Worm (Caenorhabditis elegans) whole organism, L2 larva: ENCODE results near the gene dohh-1.

Source experiments
- C34F6.9 ChIP-seq: fragments of 150-350 bp; optimal IDR thresholded peaks from 2 replicates; lab custom pipeline; 2014; ENCODE audit warnings: missing biosample characterization, missing genetic modification characterization
- F13H6.1 ChIP-seq: sonication (generic microtip); optimal IDR thresholded peaks from 2 replicates; lab custom pipeline; 2016; ENCODE audit warnings: missing genetic modification characterization, missing compliant biosample characterization
- R02D3.7 ChIP-seq: fragments of 150-350 bp; optimal IDR thresholded peaks from 2 replicates; lab custom pipeline; 2014; ENCODE audit warnings: missing biosample characterization, missing genetic modification characterization
- Y55F3AM.14 ChIP-seq: fragments of 200-800 bp; sonication (Bioruptor generic); optimal IDR thresholded peaks from 2 replicates; lab custom pipeline; 2018; ENCODE audit warnings: mild to moderate bottlenecking, missing genetic modification characterization, missing compliant biosample characterization
- ZK546.5 ChIP-seq: sonication (generic microtip); optimal IDR thresholded peaks from 2 replicates; lab custom pipeline; 2017; ENCODE audit warnings: missing biosample characterization, missing genetic modification characterization
- alr-1 ChIP-seq: fragments of 150-350 bp; optimal IDR thresholded peaks from 2 replicates; lab custom pipeline; 2014; ENCODE audit warnings: missing biosample characterization, missing genetic modification characterization
- aly-2 ChIP-seq: fragments of 150-350 bp; optimal IDR thresholded peaks from 2 replicates; lab custom pipeline; 2014; ENCODE audit warnings: missing biosample characterization, missing genetic modification characterization
- ama-1 ChIP-seq: fragments of 150-350 bp; optimal IDR thresholded peaks from 2 replicates; lab custom pipeline; 2018; ENCODE audit warnings: inconsistent platforms
- blmp-1 ChIP-seq: sonication (generic microtip); optimal IDR thresholded peaks from 2 replicates; lab custom pipeline; 2017; ENCODE audit warnings: missing genetic modification characterization, mild to moderate bottlenecking, missing compliant biosample characterization, antibody characterized with exemption, moderate library complexity; ENCODE audit not compliant: insufficient read depth
- ceh-16 ChIP-seq: fragments of 150-350 bp; optimal IDR thresholded peaks from 2 replicates; lab custom pipeline; 2014; ENCODE audit warnings: missing biosample characterization, missing genetic modification characterization
- ceh-82 ChIP-seq: fragments of 150-350 bp; optimal IDR thresholded peaks from 2 replicates; lab custom pipeline; 2014; ENCODE audit warnings: missing biosample characterization, missing genetic modification characterization
- crh-2 ChIP-seq: sonication (generic microtip); optimal IDR thresholded peaks from 2 replicates; lab custom pipeline; 2017; ENCODE audit warnings: missing biosample characterization, missing genetic modification characterization
- dmd-4 ChIP-seq: sonication (generic microtip); optimal IDR thresholded peaks from 2 replicates; lab custom pipeline; 2017; ENCODE audit warnings: missing biosample characterization, missing genetic modification characterization
- egl-27 ChIP-seq: sonication (generic microtip); optimal IDR thresholded peaks from 3 replicates; lab custom pipeline; 2017; ENCODE audit warnings: missing biosample characterization, missing genetic modification reagents, missing genetic modification characterization
- elt-1 ChIP-seq: fragments of 150-350 bp; optimal IDR thresholded peaks from 2 replicates; lab custom pipeline; 2014; ENCODE audit warnings: missing biosample characterization, missing genetic modification characterization
- elt-3 ChIP-seq: sonication (generic microtip); optimal IDR thresholded peaks from 2 replicates; lab custom pipeline; 2017; ENCODE audit warnings: missing biosample characterization, missing genetic modification characterization
- fos-1 ChIP-seq: fragments of 150-350 bp; optimal IDR thresholded peaks from 2 replicates; lab custom pipeline; 2014; ENCODE audit warnings: missing biosample characterization, missing genetic modification characterization
- gmeb-1 ChIP-seq: fragments of 150-350 bp; optimal IDR thresholded peaks from 2 replicates; lab custom pipeline; 2014; ENCODE audit warnings: missing biosample characterization, missing genetic modification characterization
- lin-11 ChIP-seq: fragments of 150-350 bp; sonication (generic microtip); optimal IDR thresholded peaks from 2 replicates; lab custom pipeline; 2014; ENCODE audit warnings: missing biosample characterization, missing genetic modification characterization, inconsistent platforms, mixed read lengths
- lin-13 ChIP-seq: fragments of 150-350 bp; optimal IDR thresholded peaks from 2 replicates; lab custom pipeline; 2014; ENCODE audit warnings: missing biosample characterization, missing genetic modification reagents, missing genetic modification characterization
- lin-39 ChIP-seq: fragments of 150-350 bp; optimal IDR thresholded peaks from 2 replicates; lab custom pipeline; 2014; ENCODE audit warnings: missing biosample characterization, missing genetic modification reagents, missing genetic modification characterization
- lsy-2 ChIP-seq, 2 experiments: fragments of 150-350 bp in 1 of 2; sonication (generic microtip) in 1 of 2; optimal IDR thresholded peaks; 2 replicates each; lab custom pipeline; 2014 to 2017; ENCODE audit warnings: missing biosample characterization in 2 of 2, missing genetic modification characterization in 2 of 2
- mab-5 ChIP-seq: fragments of 150-350 bp; optimal IDR thresholded peaks from 2 replicates; lab custom pipeline; 2014; ENCODE audit warnings: missing biosample characterization, missing genetic modification characterization
- mbf-1 ChIP-seq: sonication (generic microtip); optimal IDR thresholded peaks from 2 replicates; lab custom pipeline; 2017; ENCODE audit warnings: missing biosample characterization, missing genetic modification characterization
- mdl-1 ChIP-seq, 2 experiments: fragments of 150-350 bp in 1 of 2; sonication (generic microtip) in 1 of 2; optimal IDR thresholded peaks; 2 replicates each; lab custom pipeline; 2017; ENCODE audit warnings: missing biosample characterization in 2 of 2, missing genetic modification characterization in 2 of 2
- nhr-10 ChIP-seq: sonication (generic microtip); optimal IDR thresholded peaks from 2 replicates; lab custom pipeline; 2017; ENCODE audit warnings: missing biosample characterization, missing genetic modification characterization
- nhr-11 ChIP-seq: fragments of 150-350 bp; optimal IDR thresholded peaks from 2 replicates; lab custom pipeline; 2014; ENCODE audit warnings: missing biosample characterization, missing genetic modification characterization
- nhr-12 ChIP-seq: fragments of 150-350 bp; optimal IDR thresholded peaks from 2 replicates; lab custom pipeline; 2014; ENCODE audit warnings: missing biosample characterization, missing genetic modification characterization
- nhr-129 ChIP-seq: fragments of 150-350 bp; optimal IDR thresholded peaks from 2 replicates; lab custom pipeline; 2014; ENCODE audit warnings: missing biosample characterization, missing genetic modification characterization
- nhr-21 ChIP-seq: fragments of 150-350 bp; optimal IDR thresholded peaks from 2 replicates; lab custom pipeline; 2014; ENCODE audit warnings: missing biosample characterization, missing genetic modification characterization
- nhr-23 ChIP-seq: fragments of 150-350 bp; optimal IDR thresholded peaks from 2 replicates; lab custom pipeline; 2014; ENCODE audit warnings: missing biosample characterization, missing genetic modification reagents, missing genetic modification characterization
- nhr-237 ChIP-seq: fragments of 150-350 bp; optimal IDR thresholded peaks from 2 replicates; lab custom pipeline; 2014; ENCODE audit warnings: missing biosample characterization, missing genetic modification characterization
- nhr-25 ChIP-seq: fragments of 150-350 bp; sonication (generic microtip); optimal IDR thresholded peaks from 3 replicates; lab custom pipeline; 2014; ENCODE audit warnings: missing biosample characterization, missing genetic modification characterization
- nhr-6 ChIP-seq: fragments of 150-350 bp; optimal IDR thresholded peaks from 2 replicates; lab custom pipeline; 2014; ENCODE audit warnings: missing biosample characterization, missing genetic modification characterization
- nhr-77 ChIP-seq: fragments of 150-350 bp; optimal IDR thresholded peaks from 2 replicates; lab custom pipeline; 2014; ENCODE audit warnings: missing biosample characterization, missing genetic modification characterization
- peb-1 ChIP-seq: fragments of 150-350 bp; optimal IDR thresholded peaks from 2 replicates; lab custom pipeline; 2014; ENCODE audit warnings: missing biosample characterization, missing genetic modification characterization
- sem-4 ChIP-seq: fragments of 150-350 bp; optimal IDR thresholded peaks from 2 replicates; lab custom pipeline; 2014; ENCODE audit warnings: missing biosample characterization, missing genetic modification reagents, missing genetic modification characterization
- skn-1 ChIP-seq: sonication (generic microtip); optimal IDR thresholded peaks from 2 replicates; lab custom pipeline; 2017; ENCODE audit warnings: missing biosample characterization, missing genetic modification characterization
- sma-3 ChIP-seq: sonication (generic microtip); optimal IDR thresholded peaks from 2 replicates; lab custom pipeline; 2016; ENCODE audit warnings: missing genetic modification reagents, missing genetic modification characterization, missing compliant biosample characterization
- sma-9 ChIP-seq, 2 experiments: fragments of 150-350 bp in 1 of 2; sonication (generic microtip) in 1 of 2; optimal IDR thresholded peaks; 2 replicates each; lab custom pipeline; 2014 to 2016; ENCODE audit warnings: missing genetic modification characterization in 2 of 2, mild to moderate bottlenecking in 1 of 2, missing biosample characterization in 1 of 2, missing compliant biosample characterization in 1 of 2, missing genetic modification reagents in 1 of 2, moderate library complexity in 1 of 2
- snpc-4 ChIP-seq: fragments of 150-350 bp; optimal IDR thresholded peaks from 2 replicates; lab custom pipeline; 2014; ENCODE audit warnings: missing biosample characterization, missing genetic modification characterization
- unc-39 ChIP-seq: fragments of 150-350 bp; optimal IDR thresholded peaks from 2 replicates; lab custom pipeline; 2014; ENCODE audit warnings: missing biosample characterization, missing genetic modification characterization
- unc-55 ChIP-seq: fragments of 150-350 bp; sonication (generic microtip); optimal IDR thresholded peaks from 3 replicates; lab custom pipeline; 2014; ENCODE audit warnings: missing biosample characterization, missing genetic modification reagents, missing genetic modification characterization
- unc-62 ChIP-seq: fragments of 150-350 bp; optimal IDR thresholded peaks from 2 replicates; lab custom pipeline; 2014; ENCODE audit warnings: missing biosample characterization, missing genetic modification reagents, missing genetic modification characterization
- zag-1 ChIP-seq: fragments of 150-350 bp; optimal IDR thresholded peaks from 2 replicates; lab custom pipeline; 2014; ENCODE audit warnings: missing biosample characterization, missing genetic modification characterization
- ztf-1 ChIP-seq: fragments of 200-800 bp; sonication (Bioruptor generic); conservative IDR thresholded peaks from 2 replicates; pipeline ENCODE4 v1.3.6; 2022; ENCODE audit warnings: missing genetic modification characterization, missing compliant biosample characterization
- ztf-11 ChIP-seq: sonication (generic microtip); optimal IDR thresholded peaks from 2 replicates; lab custom pipeline; 2017; ENCODE audit warnings: missing biosample characterization, missing genetic modification characterization
- ztf-4 ChIP-seq: fragments of 150-350 bp; optimal IDR thresholded peaks from 2 replicates; lab custom pipeline; 2014; ENCODE audit warnings: missing biosample characterization, missing genetic modification characterization

Gene dohh-1

DNA sequence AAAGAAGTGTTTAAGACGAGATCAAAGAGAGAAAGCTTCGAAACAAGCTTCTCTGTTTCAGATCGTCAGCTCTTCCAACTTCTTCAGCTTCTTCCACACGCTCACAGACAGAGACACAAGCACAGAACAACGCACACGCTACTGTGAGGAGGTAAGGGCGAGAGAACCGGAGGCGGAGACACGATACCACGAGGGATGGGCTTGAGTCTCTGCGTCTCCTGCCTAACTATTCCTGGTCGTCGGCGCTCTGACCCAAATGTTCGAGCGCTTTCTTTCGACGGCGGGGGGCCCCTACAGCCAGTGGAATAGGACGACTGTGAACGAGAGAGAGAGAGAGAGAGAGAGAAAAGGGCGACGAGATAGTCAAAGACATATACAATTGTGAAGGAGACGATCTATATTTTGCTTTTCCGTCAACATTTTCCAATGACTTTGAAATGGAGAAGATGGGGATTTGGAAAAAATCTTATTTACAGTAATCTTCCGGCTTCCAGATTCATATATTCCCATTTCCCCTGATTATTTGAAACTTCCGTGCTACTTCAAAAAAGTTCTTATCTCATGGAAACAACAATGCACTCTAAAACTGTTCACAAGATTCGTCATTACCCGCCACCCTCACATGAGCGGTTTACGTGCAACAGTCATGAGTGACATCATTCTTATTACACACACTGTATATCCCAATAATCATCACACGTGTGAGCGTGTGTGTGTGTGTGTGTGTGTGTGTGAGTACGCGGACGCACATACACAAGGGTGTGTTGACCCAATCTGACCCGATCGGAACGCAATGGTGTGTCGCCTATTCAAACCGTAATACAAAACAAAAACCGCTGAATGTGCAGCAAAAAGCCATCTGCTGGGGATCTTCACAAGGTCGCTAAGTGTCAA lies 30.7 kb upstream of the dohh-1 start:
- peak; percentile 95 for TF ChIP-seq ama-1 (lab: Kevin White, UChicago)
- TF ChIP-seq crh-2 (tag; lab: Kevin White, UChicago) = peak; percentile 71
- peak; percentile 78 for TF ChIP-seq ztf-4 (tag; lab: Kevin White, UChicago)
- TF ChIP-seq sma-9 (GFP tag; optimal IDR thresholded peaks at IDR 0.05; lab: Kevin White, UChicago) = peak; percentile 88
- no peak for TF ChIP-seq sma-9 (tag; optimal IDR thresholded peaks at IDR 0.05; lab: Kevin White, UChicago)
- peak; percentile 93 for TF ChIP-seq mdl-1 (tag; optimal IDR thresholded peaks at IDR 0.05; lab: Kevin White, UChicago)
- TF ChIP-seq ztf-1 (GFP tag; lab: Robert Waterston, UW) = no peak
- peak; percentile 61 for TF ChIP-seq sma-3 (GFP tag; lab: Kevin White, UChicago)
- peak; percentile 50 for TF ChIP-seq blmp-1 (tag; lab: Kevin White, UChicago)
- peak; percentile 57 for TF ChIP-seq Y55F3AM.14 (GFP tag; lab: Kevin White, UChicago)
- TF ChIP-seq egl-27 = peak; percentile 89
- TF ChIP-seq elt-3 (tag; lab: Kevin White, UChicago) = no peak
- peak; percentile 56 for TF ChIP-seq ceh-82 (tag; lab: Kevin White, UChicago)
- TF ChIP-seq nhr-77 = no peak
- TF ChIP-seq nhr-25 (tag; lab: Kevin White, UChicago) = peak; percentile 83
- TF ChIP-seq ceh-16 (tag; lab: Kevin White, UChicago) = peak; percentile 80
- TF ChIP-seq lsy-2 (tag; optimal IDR thresholded peaks at IDR 0.05; lab: Kevin White, UChicago) = peak; percentile 70 to 85
- no peak for TF ChIP-seq unc-62 (GFP tag; lab: Kevin White, UChicago)
- peak; percentile 86 for TF ChIP-seq lin-13 (GFP tag; lab: Kevin White, UChicago)
- TF ChIP-seq lin-39 (tag; lab: Kevin White, UChicago) = no peak
- peak; percentile 90 for TF ChIP-seq C34F6.9 (tag; lab: Kevin White, UChicago)
- peak; percentile 88 for TF ChIP-seq zag-1 (tag; lab: Kevin White, UChicago)
- TF ChIP-seq mbf-1 (tag; lab: Kevin White, UChicago) = no peak
- TF ChIP-seq R02D3.7 = no peak
- no peak for TF ChIP-seq unc-39 (tag; lab: Kevin White, UChicago)
- TF ChIP-seq alr-1 (tag; lab: Kevin White, UChicago) = no peak
- TF ChIP-seq aly-2 = no peak
- TF ChIP-seq elt-1 = no peak
- no peak for TF ChIP-seq skn-1 (tag; lab: Kevin White, UChicago)
- peak; percentile 58 for TF ChIP-seq peb-1 (tag; lab: Kevin White, UChicago)
- peak; percentile 91 for TF ChIP-seq sem-4 (tag; lab: Kevin White, UChicago)
- no peak for TF ChIP-seq nhr-12 (tag; lab: Kevin White, UChicago)
- peak; percentile 58 for TF ChIP-seq fos-1 (tag; lab: Kevin White, UChicago)
- TF ChIP-seq nhr-23 (tag; lab: Kevin White, UChicago) = no peak
- TF ChIP-seq F13H6.1 (tag; lab: Kevin White, UChicago) = peak; percentile 89
- peak; percentile 84 for TF ChIP-seq unc-55 (GFP tag; lab: Kevin White, UChicago)
- TF ChIP-seq snpc-4 (tag; lab: Kevin White, UChicago) = no peak
- TF ChIP-seq ZK546.5 (tag; lab: Kevin White, UChicago) = no peak
- no peak for TF ChIP-seq nhr-237 (tag; lab: Kevin White, UChicago)
- TF ChIP-seq lin-11 = peak; percentile 93
- peak; percentile 92 for TF ChIP-seq nhr-129 (tag; lab: Kevin White, UChicago)
- no peak for TF ChIP-seq nhr-10 (tag; lab: Kevin White, UChicago)
- peak; percentile 82 for TF ChIP-seq mab-5 (tag; lab: Kevin White, UChicago)
- peak; percentile 64 for TF ChIP-seq gmeb-1 (tag; lab: Kevin White, UChicago)
- no peak for TF ChIP-seq dmd-4 (tag; lab: Kevin White, UChicago)
- no peak for TF ChIP-seq ztf-11 (tag; lab: Kevin White, UChicago)
- peak; percentile 29 for TF ChIP-seq nhr-6 (tag; lab: Kevin White, UChicago)
- peak; percentile 66 for TF ChIP-seq nhr-21 (tag; lab: Kevin White, UChicago)
- peak; percentile 40 for TF ChIP-seq nhr-11 (tag; lab: Kevin White, UChicago)
